Worm (Caenorhabditis elegans): ENCODE data around the gene tftc-1.
A peak's percentile ranks its signal among the peaks of the same experiment; 100 is the strongest.

The tftc-1 gene

ce11 chrIV:2348862-2349321, at the start of gene tftc-1, which contains the start of gene ppgn-1:
tftc-1 (plus strand) TSS chrIV:2349271.
ppgn-1 (minus strand) TSS chrIV:2348912.
- TF ChIP-seq flt-1 (GFP tag; IDR thresholded peaks at IDR 0.05) = no peak
- TF ChIP-seq klf-2 (GFP tag; conservative IDR thresholded peaks at IDR 0.05) = no peak
- no peak for TF ChIP-seq tab-1 (GFP tag; IDR thresholded peaks at IDR 0.05)
- no peak for TF ChIP-seq med-1 (GFP tag; optimal IDR thresholded peaks at IDR 0.05; ENCODE audit: insufficient read depth)
- TF ChIP-seq cog-1 (tag; optimal IDR thresholded peaks at IDR 0.05) = no peak
- TF ChIP-seq ztf-23 (GFP tag; IDR thresholded peaks at IDR 0.05) = no peak
- no peak for TF ChIP-seq ztf-29 (GFP tag; IDR thresholded peaks at IDR 0.05)
- TF ChIP-seq T22C8.4 (GFP tag; IDR thresholded peaks at IDR 0.05) = no peak
- no peak for TF ChIP-seq ref-1 (GFP tag; conservative IDR thresholded peaks at IDR 0.05)

DNA sequence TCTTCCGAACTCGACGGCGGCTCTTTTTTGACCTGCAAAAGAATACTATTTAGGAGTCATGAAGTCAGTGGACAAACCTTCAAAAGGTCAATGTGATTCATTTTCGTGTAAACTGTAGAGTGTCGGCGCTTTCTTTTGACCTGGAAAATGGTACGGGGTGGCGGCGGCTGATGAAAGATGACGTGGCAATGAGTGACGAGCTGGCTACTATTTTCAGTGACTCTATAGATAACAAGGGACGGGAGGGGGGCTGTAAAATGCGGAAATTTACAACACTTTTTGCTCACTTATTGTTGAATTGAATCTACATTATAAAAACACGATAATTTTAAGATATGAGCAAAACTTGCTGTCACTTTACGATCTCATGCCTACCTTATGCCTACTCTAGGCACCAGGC, 48.9 kb upstream of the tftc-1 start, which contains the start of gene lin-1:
Gene lin-1 (minus strand): TSS at position 101 of the 400 bp plus-strand sequence.
- TF ChIP-seq T22C8.4 (GFP tag; IDR thresholded peaks at IDR 0.05) (no peak), med-1 (GFP tag; optimal IDR thresholded peaks at IDR 0.05; ENCODE audit: insufficient read depth) (no peak), flt-1 (GFP tag; IDR thresholded peaks at IDR 0.05) (no peak), ref-1 (GFP tag; conservative IDR thresholded peaks at IDR 0.05) (no peak), ztf-29 (GFP tag; IDR thresholded peaks at IDR 0.05) (no peak), ztf-23 (GFP tag; IDR thresholded peaks at IDR 0.05) (no peak)

ce11 chrIV:2306447-2306846, 42.6 kb upstream of the tftc-1 start, which contains the start of gene mksr-2:
mksr-2 (minus strand) TSS chrIV:2306547.
- no peak for TF ChIP-seq flt-1 (GFP tag; IDR thresholded peaks at IDR 0.05)
- TF ChIP-seq ztf-23 (GFP tag; IDR thresholded peaks at IDR 0.05) = no peak
- TF ChIP-seq tab-1 (GFP tag; IDR thresholded peaks at IDR 0.05) = no peak
- TF ChIP-seq klf-2 (GFP tag; conservative IDR thresholded peaks at IDR 0.05) = no peak
- TF ChIP-seq med-1 (GFP tag; optimal IDR thresholded peaks at IDR 0.05; ENCODE audit: insufficient read depth) = no peak
- TF ChIP-seq T22C8.4 (GFP tag; IDR thresholded peaks at IDR 0.05) = no peak
- TF ChIP-seq cog-1 (tag; optimal IDR thresholded peaks at IDR 0.05) = no peak
- TF ChIP-seq ref-1 (GFP tag; conservative IDR thresholded peaks at IDR 0.05) = no peak
- no peak for TF ChIP-seq ztf-29 (GFP tag; IDR thresholded peaks at IDR 0.05)

- TF ChIP-seq med-1 (GFP tag; optimal IDR thresholded peaks at IDR 0.05; ENCODE audit: insufficient read depth) (no peak), ztf-29 (GFP tag; IDR thresholded peaks at IDR 0.05) (no peak), tab-1 (GFP tag; IDR thresholded peaks at IDR 0.05) (no peak), T22C8.4 (GFP tag; IDR thresholded peaks at IDR 0.05) (no peak), flt-1 (GFP tag; IDR thresholded peaks at IDR 0.05) (no peak), cog-1 (tag; optimal IDR thresholded peaks at IDR 0.05) (no peak), ref-1 (GFP tag; conservative IDR thresholded peaks at IDR 0.05) (no peak), ztf-23 (GFP tag; IDR thresholded peaks at IDR 0.05) (no peak), klf-2 (GFP tag; conservative IDR thresholded peaks at IDR 0.05) (no peak)
Measured at ce11 chrIV:2307374-2307773, 41.7 kb upstream of the tftc-1 start.

DNA sequence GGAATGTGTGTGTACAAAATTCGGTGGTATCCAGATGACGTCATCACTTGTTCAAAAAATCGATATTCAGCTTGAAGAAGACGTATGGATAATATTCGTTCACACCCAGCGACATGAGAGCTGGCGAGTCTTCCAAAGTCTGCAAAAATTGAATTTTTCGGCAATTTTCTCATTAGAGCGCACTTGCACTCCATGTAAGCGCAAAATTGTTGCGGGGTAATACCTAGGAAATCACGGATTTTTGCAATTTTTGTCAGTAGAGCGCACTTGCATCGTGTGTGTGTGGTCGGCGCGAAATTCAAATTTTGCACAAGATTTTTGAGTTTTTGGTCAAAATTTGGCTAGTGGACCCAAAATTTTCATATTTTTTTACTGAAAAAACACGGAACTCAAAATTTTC, 40.9 kb upstream of the tftc-1 start:
- TF ChIP-seq flt-1 (GFP tag; IDR thresholded peaks at IDR 0.05) (no peak), ztf-29 (GFP tag; IDR thresholded peaks at IDR 0.05) (no peak), T22C8.4 (GFP tag; IDR thresholded peaks at IDR 0.05) (no peak), med-1 (GFP tag; optimal IDR thresholded peaks at IDR 0.05; ENCODE audit: insufficient read depth) (no peak), ztf-23 (GFP tag; IDR thresholded peaks at IDR 0.05) (no peak), klf-2 (GFP tag; conservative IDR thresholded peaks at IDR 0.05) (no peak), tab-1 (GFP tag; IDR thresholded peaks at IDR 0.05) (no peak), cog-1 (tag; optimal IDR thresholded peaks at IDR 0.05) (no peak), ref-1 (GFP tag; conservative IDR thresholded peaks at IDR 0.05) (no peak)

- TF ChIP-seq ztf-23 (GFP tag; IDR thresholded peaks at IDR 0.05) (no peak), T22C8.4 (GFP tag; IDR thresholded peaks at IDR 0.05) (no peak), klf-2 (GFP tag; conservative IDR thresholded peaks at IDR 0.05) (no peak), flt-1 (GFP tag; IDR thresholded peaks at IDR 0.05) (no peak), ztf-29 (GFP tag; IDR thresholded peaks at IDR 0.05) (no peak), cog-1 (tag; optimal IDR thresholded peaks at IDR 0.05) (no peak), ref-1 (GFP tag; conservative IDR thresholded peaks at IDR 0.05) (no peak), med-1 (GFP tag; optimal IDR thresholded peaks at IDR 0.05; ENCODE audit: insufficient read depth) (no peak), tab-1 (GFP tag; IDR thresholded peaks at IDR 0.05) (no peak)
Measured at ce11 chrIV:2311554-2311953, 37.5 kb upstream of the tftc-1 start.

- TF ChIP-seq flt-1 (GFP tag; IDR thresholded peaks at IDR 0.05) (no peak), T22C8.4 (GFP tag; IDR thresholded peaks at IDR 0.05) (peak; percentile 82)
Measured at ce11 chrIV:2313721-2314683, 35.1 kb upstream of the tftc-1 start, which contains the start of gene vha-11. vha-11 (minus strand) TSS chrIV:2314567.

DNA sequence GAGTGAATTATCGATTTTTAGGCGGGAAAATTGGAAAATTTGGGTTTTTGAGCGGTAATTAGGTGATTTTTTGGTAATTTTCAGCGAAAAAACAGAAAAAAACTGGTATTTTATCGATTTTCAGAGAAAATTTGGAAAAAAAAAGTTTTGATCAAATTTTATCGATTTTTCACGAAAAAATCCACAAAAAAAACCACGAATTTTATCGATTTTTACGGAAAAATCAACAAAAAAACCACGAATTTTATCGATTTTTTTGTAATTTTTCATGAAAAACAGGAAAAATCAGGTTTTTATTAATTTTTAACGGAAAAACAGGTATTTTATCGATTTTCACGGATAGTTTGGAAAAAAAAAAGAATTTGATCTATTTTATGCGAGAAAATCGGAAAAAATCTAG, 34.2 kb upstream of the tftc-1 start:
- no peak for TF ChIP-seq flt-1 (GFP tag; IDR thresholded peaks at IDR 0.05)
- no peak for TF ChIP-seq tab-1 (GFP tag; IDR thresholded peaks at IDR 0.05)
- TF ChIP-seq ztf-29 (GFP tag; IDR thresholded peaks at IDR 0.05) = no peak
- TF ChIP-seq cog-1 (tag; optimal IDR thresholded peaks at IDR 0.05) = no peak
- no peak for TF ChIP-seq ref-1 (GFP tag; conservative IDR thresholded peaks at IDR 0.05)
- no peak for TF ChIP-seq ztf-23 (GFP tag; IDR thresholded peaks at IDR 0.05)
- TF ChIP-seq T22C8.4 (GFP tag; IDR thresholded peaks at IDR 0.05) = no peak
- no peak for TF ChIP-seq med-1 (GFP tag; optimal IDR thresholded peaks at IDR 0.05; ENCODE audit: insufficient read depth)
- no peak for TF ChIP-seq klf-2 (GFP tag; conservative IDR thresholded peaks at IDR 0.05)

ce11 chrIV:2315545-2315995, 33.5 kb upstream of the tftc-1 start, which contains the start of gene vha-3:
vha-3 (minus strand) TSS chrIV:2315945.
- TF ChIP-seq ztf-29 (GFP tag; IDR thresholded peaks at IDR 0.05) = 0 out of 2 replicates have a peak, but pooled peaks have one; percentile 28
- TF ChIP-seq ztf-23 (GFP tag; IDR thresholded peaks at IDR 0.05) = no peak

All from whole organism, midembryonic.